Fruit fly (Drosophila melanogaster): ENCODE data around the gene CG13855.

Gene CG13855

DNA sequence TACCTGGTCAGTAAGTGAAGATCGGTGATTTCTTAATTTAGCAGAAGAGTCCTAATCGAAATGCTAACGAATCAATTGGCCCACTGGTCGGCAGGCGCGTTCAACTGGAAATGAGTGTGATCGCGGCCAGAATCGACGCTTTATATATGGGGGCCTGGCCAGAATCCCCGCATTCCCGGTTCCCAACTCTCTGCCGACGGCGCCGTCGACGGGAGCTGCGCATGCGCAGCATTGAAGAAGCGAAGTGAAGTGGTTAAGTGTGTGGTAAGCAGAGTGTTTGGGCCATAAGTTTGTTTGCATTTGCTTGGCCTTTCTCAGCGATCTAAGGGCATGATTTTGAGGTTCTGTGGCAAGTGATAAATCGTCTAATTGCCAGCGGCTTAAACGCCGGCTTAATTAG is 11.7 kb upstream of the CG13855 start, which contains the start of gene CG13857:
Gene CG13857, minus strand, starts transcription at position 101 of the 400 bp plus-strand sequence.
- no peak for TF ChIP-seq D1 (tag; optimal IDR thresholded peaks at IDR 0.05)
- no peak for TF ChIP-seq EcR (GFP tag; optimal IDR thresholded peaks at IDR 0.05)
- no peak for TF ChIP-seq Pif1A (GFP tag; optimal IDR thresholded peaks at IDR 0.05)
- TF ChIP-seq CG12605 (GFP tag; IDR thresholded peaks at IDR 0.05): no peak
- TF ChIP-seq fd96Ca (GFP tag; IDR thresholded peaks at IDR 0.05): no peak
- TF ChIP-seq CG34367 (tag; optimal IDR thresholded peaks at IDR 0.05): no peak
- TF ChIP-seq CG8159 (tag; optimal IDR thresholded peaks at IDR 0.05): no peak
- TF ChIP-seq CG8301 (tag; optimal IDR thresholded peaks at IDR 0.05): no peak
- no peak for TF ChIP-seq CG17806 (tag; optimal IDR thresholded peaks at IDR 0.05)
- TF ChIP-seq CG32121 (GFP tag; IDR thresholded peaks at IDR 0.05): no peak
- TF ChIP-seq Pif1B (GFP tag; optimal IDR thresholded peaks at IDR 0.05): no peak
- TF ChIP-seq CG13204 (GFP tag; optimal IDR thresholded peaks at IDR 0.05): no peak
- no peak for TF ChIP-seq rn (GFP tag; IDR thresholded peaks at IDR 0.05)
- no peak for TF ChIP-seq CG9948 (tag; optimal IDR thresholded peaks at IDR 0.05)
- TF ChIP-seq CG10348 (GFP tag; IDR thresholded peaks at IDR 0.05): no peak
- no peak for TF ChIP-seq Snoo (tag; optimal IDR thresholded peaks at IDR 0.05)

DNA sequence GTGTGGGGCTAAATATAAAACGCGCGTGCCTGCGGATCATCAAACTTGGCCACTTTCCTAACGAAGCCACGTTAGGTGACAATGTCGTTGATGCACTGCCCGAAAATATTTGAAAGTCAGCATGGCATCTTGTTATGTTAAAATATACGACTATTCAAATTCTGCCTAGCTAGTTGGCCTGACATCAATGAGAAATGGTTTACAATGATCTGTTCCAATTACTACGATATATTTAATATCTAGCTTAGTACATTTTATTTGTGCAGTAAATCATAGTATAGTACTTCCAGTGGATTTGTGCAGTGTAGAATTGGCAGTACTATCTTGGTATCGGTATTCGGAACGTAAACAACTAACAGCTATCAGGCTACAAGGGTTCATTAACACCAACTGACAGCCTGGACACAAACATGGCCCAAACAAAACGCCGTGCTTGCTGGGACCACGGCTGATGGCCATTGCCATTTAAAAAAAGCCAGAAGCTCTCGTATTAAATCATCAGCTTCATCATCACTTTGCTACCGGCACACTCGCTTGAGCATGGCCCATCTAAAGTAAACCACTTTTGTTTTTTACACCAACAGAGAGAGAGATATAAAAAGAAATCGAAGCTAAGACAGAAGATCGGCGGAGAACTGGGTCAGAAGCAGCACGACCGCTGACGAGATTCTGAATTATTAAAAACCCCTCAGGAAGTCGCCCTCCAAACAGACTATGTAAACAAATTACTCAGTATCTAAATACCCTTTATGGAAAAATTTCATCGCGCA is 10.1 kb upstream of the CG13855 start:
- TF ChIP-seq CG8159 (tag; optimal IDR thresholded peaks at IDR 0.05) (no peak), gl (tag; optimal IDR thresholded peaks at IDR 0.05) (no peak), Pif1B (GFP tag; optimal IDR thresholded peaks at IDR 0.05) (no peak), CG8301 (tag; optimal IDR thresholded peaks at IDR 0.05) (peak; percentile 64), CG4496 (GFP tag; IDR thresholded peaks at IDR 0.05) (peak; percentile 57; the same call in 1 of the 3 replicates), CG15710 (tag; optimal IDR thresholded peaks at IDR 0.05) (no peak), Ets98B (GFP tag; IDR thresholded peaks at IDR 0.05) (0 out of 2 replicates have a peak, but pooled peaks have one; percentile 23), CG17806 (tag; optimal IDR thresholded peaks at IDR 0.05) (no peak), CG32121 (GFP tag; IDR thresholded peaks at IDR 0.05) (no peak), EcR (GFP tag; optimal IDR thresholded peaks at IDR 0.05) (no peak), fd96Ca (GFP tag; IDR thresholded peaks at IDR 0.05) (no peak), CG9948 (tag; optimal IDR thresholded peaks at IDR 0.05) (peak; percentile 23), CG14655 (GFP tag; optimal IDR thresholded peaks at IDR 0.05) (peak; percentile 68), CG10348 (GFP tag; IDR thresholded peaks at IDR 0.05) (no peak), CG13204 (GFP tag; optimal IDR thresholded peaks at IDR 0.05) (no peak), CG34367 (tag; optimal IDR thresholded peaks at IDR 0.05) (no peak), rn (GFP tag; IDR thresholded peaks at IDR 0.05) (no peak), CG12605 (GFP tag; IDR thresholded peaks at IDR 0.05) (no peak), Pif1A (GFP tag; optimal IDR thresholded peaks at IDR 0.05) (no peak), Snoo (tag; optimal IDR thresholded peaks at IDR 0.05) (no peak), D1 (tag; optimal IDR thresholded peaks at IDR 0.05) (no peak)

DNA sequence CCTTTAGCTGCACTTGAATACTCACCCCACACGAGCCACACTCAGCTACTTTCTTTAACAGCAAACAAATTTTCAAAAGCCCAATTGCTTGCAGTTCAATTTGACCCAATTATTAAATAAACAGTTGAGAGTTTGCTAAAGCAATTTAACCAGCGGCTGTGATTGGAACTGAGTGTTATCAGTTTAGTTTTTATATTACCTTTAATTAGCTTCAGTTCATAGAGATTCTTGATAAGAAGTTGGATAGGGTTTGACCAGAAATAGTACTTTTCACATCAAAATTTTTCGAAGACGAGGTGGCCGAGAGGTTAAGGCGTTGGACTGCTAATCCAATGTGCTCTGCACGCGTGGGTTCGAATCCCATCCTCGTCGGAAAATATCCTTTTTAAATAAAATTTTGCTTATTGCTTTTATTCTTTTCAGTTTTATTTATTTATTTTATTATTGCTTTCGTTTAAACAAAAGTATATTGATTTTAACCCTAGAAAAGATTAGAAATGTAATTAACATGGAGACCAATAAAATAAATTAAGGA is 9.4 kb upstream of the CG13855 start:
- no peak for TF ChIP-seq CG17806 (tag; optimal IDR thresholded peaks at IDR 0.05)
- TF ChIP-seq fd96Ca (GFP tag; IDR thresholded peaks at IDR 0.05): no peak
- TF ChIP-seq CG9948 (tag; optimal IDR thresholded peaks at IDR 0.05): no peak
- TF ChIP-seq Ets98B (GFP tag; IDR thresholded peaks at IDR 0.05): no peak
- no peak for TF ChIP-seq Snoo (tag; optimal IDR thresholded peaks at IDR 0.05)
- no peak for TF ChIP-seq CG8301 (tag; optimal IDR thresholded peaks at IDR 0.05)
- TF ChIP-seq Pif1B (GFP tag; optimal IDR thresholded peaks at IDR 0.05): no peak
- no peak for TF ChIP-seq CG8159 (tag; optimal IDR thresholded peaks at IDR 0.05)

DNA sequence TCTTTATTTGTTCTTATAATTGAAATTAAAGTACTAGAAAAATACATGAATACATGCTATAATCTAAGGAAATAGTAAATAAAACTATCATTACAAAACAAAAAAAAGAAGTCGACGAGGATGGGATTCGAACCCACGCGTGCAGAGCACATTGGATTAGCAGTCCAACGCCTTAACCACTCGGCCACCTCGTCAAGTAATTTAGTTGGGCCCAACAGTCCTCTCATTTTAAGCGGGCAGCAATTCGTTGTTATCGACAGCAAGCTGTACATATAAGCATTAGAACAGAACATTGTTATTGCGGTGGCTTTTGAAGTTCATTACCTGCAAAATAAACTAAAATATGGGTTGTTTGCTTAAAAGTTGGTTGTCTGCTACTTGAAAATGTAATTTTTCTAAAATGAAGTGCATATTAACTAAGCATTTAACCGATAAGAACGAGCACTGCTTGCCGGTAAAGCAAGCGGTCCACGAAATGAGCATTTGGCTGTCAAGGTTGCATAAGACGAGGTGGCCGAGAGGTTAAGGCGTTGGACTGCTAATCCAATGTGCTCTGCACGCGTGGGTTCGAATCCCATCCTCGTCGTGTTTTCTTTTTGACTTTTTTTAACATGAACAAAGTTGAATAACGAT is 8.6 kb upstream of the CG13855 start:
- TF ChIP-seq gl (tag; optimal IDR thresholded peaks at IDR 0.05) (no peak), Pif1A (GFP tag; optimal IDR thresholded peaks at IDR 0.05) (no peak), fd96Ca (GFP tag; IDR thresholded peaks at IDR 0.05) (no peak)

DNA sequence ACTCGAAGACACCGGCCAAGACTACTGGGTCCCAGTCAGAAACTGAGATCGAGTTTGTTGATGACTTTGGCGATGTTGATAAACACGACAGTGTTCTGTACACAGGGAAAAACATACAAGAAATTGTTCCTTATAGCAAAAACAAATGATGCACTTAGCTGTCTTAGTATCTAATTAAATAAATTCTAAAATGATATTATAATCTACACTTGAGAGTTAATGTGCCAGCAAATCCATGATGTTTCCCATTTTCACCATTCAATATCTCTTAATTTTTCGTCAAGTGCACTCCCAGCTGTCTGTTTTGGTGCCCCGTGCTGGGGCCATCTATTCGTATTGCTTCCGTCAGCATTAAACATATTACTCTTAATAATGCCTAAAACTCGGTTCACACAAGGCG is 5.5 kb upstream of the CG13855 start:
- TF ChIP-seq CG32121 (GFP tag; IDR thresholded peaks at IDR 0.05) (peak; percentile 57; the same call in 1 of the 2 replicates), CG17806 (tag; optimal IDR thresholded peaks at IDR 0.05) (no peak), Pif1A (GFP tag; optimal IDR thresholded peaks at IDR 0.05) (peak; percentile 61), CG10348 (GFP tag; IDR thresholded peaks at IDR 0.05) (no peak), gl (tag; optimal IDR thresholded peaks at IDR 0.05) (no peak), EcR (GFP tag; optimal IDR thresholded peaks at IDR 0.05) (no peak), CG14655 (GFP tag; optimal IDR thresholded peaks at IDR 0.05) (peak; percentile 85), CG9948 (tag; optimal IDR thresholded peaks at IDR 0.05) (peak; percentile 54), CG12605 (GFP tag; IDR thresholded peaks at IDR 0.05) (no peak), CG15710 (tag; optimal IDR thresholded peaks at IDR 0.05) (no peak), CG13204 (GFP tag; optimal IDR thresholded peaks at IDR 0.05) (no peak), D1 (tag; optimal IDR thresholded peaks at IDR 0.05) (no peak), CG8301 (tag; optimal IDR thresholded peaks at IDR 0.05) (peak; percentile 85), fd96Ca (GFP tag; IDR thresholded peaks at IDR 0.05) (no peak), Pif1B (GFP tag; optimal IDR thresholded peaks at IDR 0.05) (peak; percentile 43), Ets98B (GFP tag; IDR thresholded peaks at IDR 0.05) (peak; percentile 69), Snoo (tag; optimal IDR thresholded peaks at IDR 0.05) (no peak), CG34367 (tag; optimal IDR thresholded peaks at IDR 0.05) (no peak), CG8159 (tag; optimal IDR thresholded peaks at IDR 0.05) (peak; percentile 23), CG4496 (GFP tag; IDR thresholded peaks at IDR 0.05) (peak; percentile 79; the same call in 2 of the 3 replicates), rn (GFP tag; IDR thresholded peaks at IDR 0.05) (no peak)
